Worm (Caenorhabditis elegans) whole organism, L4 larva: ENCODE measurements around the gene Y50D4C.12.

Experiments used
- D1046.2 ChIP-seq: fragments of 200-800 bp; sonication (Bioruptor generic); IDR thresholded peaks from 2 replicates; pipeline ENCODE4 v1.3.6; 2022; ENCODE audit warnings: missing genetic modification characterization, missing compliant biosample characterization
- F44E2.7 ChIP-seq: fragments of 200-800 bp; sonication (Bioruptor generic); IDR thresholded peaks from 2 replicates; pipeline ENCODE4 v2.1.2; 2022; ENCODE audit warnings: missing genetic modification characterization, missing compliant biosample characterization
- Y105C5A.15 ChIP-seq: fragments of 200-800 bp; sonication (Bioruptor generic); IDR thresholded peaks from 2 replicates; pipeline ENCODE4 v1.3.6; 2022; ENCODE audit warnings: missing genetic modification characterization, missing compliant biosample characterization
- Y48G9A.11 ChIP-seq: fragments of 200-800 bp; sonication (Bioruptor generic); IDR thresholded peaks from 2 replicates; pipeline ENCODE4 v1.3.6; 2022; ENCODE audit warnings: missing genetic modification reagents, missing genetic modification characterization, missing compliant biosample characterization
- aha-1 ChIP-seq: fragments of 150-350 bp; peaks from one replicate; lab custom pipeline; 2014; ENCODE audit warnings: missing biosample characterization, missing genetic modification characterization
- ceh-28 ChIP-seq: fragments of 150-350 bp; optimal IDR thresholded peaks from 2 replicates; lab custom pipeline; 2014; ENCODE audit warnings: missing biosample characterization, missing genetic modification reagents, missing genetic modification characterization
- ceh-44 ChIP-seq: fragments of 200-800 bp; sonication (Bioruptor generic); IDR thresholded peaks from 2 replicates; pipeline ENCODE4 v1.3.6; 2022; ENCODE audit warnings: missing genetic modification reagents, missing genetic modification characterization, missing compliant biosample characterization
- cey-2 ChIP-seq: sonication (generic microtip); optimal IDR thresholded peaks from 3 replicates; lab custom pipeline; 2017; ENCODE audit warnings: missing genetic modification characterization, mild to moderate bottlenecking, missing compliant biosample characterization, antibody characterized with exemption, borderline replicate concordance; ENCODE audit not compliant: insufficient read depth
- ctbp-1 ChIP-seq: fragments of 200-800 bp; sonication (Bioruptor generic); IDR thresholded peaks from 2 replicates; pipeline ENCODE4 v1.3.6; 2022; ENCODE audit warnings: missing genetic modification reagents, missing genetic modification characterization, missing compliant biosample characterization
- daf-16 ChIP-seq, 3 experiments: sonication (generic microtip); optimal IDR thresholded peaks; 2 replicates each; lab custom pipeline; 2016 to 2017; ENCODE audit warnings: missing genetic modification characterization in 3 of 3, missing genetic modification reagents in 3 of 3, mild to moderate bottlenecking in 2 of 3, missing compliant biosample characterization in 2 of 3, missing biosample characterization in 1 of 3, moderate library complexity in 1 of 3
- daf-19 ChIP-seq: fragments of 200-800 bp; sonication (Bioruptor generic); conservative IDR thresholded peaks from 2 replicates; pipeline ENCODE4 v1.3.6; 2022; ENCODE audit warnings: missing genetic modification characterization, missing compliant biosample characterization
- dmd-9 ChIP-seq: fragments of 200-800 bp; sonication (Bioruptor generic); IDR thresholded peaks from 2 replicates; pipeline ENCODE4 v1.3.6; 2022; ENCODE audit warnings: missing genetic modification reagents, missing genetic modification characterization, missing compliant biosample characterization
- dpl-1 ChIP-seq: fragments of 150-350 bp; optimal IDR thresholded peaks from 2 replicates; lab custom pipeline; 2014; ENCODE audit warnings: missing biosample characterization, missing genetic modification reagents, missing genetic modification characterization
- dve-1 ChIP-seq: sonication (generic microtip); optimal IDR thresholded peaks from 2 replicates; lab custom pipeline; 2017; ENCODE audit warnings: antibody characterized with exemption, mild to moderate bottlenecking, missing genetic modification characterization, missing compliant biosample characterization; ENCODE audit not compliant: insufficient read depth
- egl-43 ChIP-seq: fragments of 200-800 bp; sonication (Bioruptor generic); IDR thresholded peaks from 2 replicates; pipeline ENCODE4 v1.3.6; 2022; ENCODE audit warnings: missing genetic modification reagents, missing genetic modification characterization, missing compliant biosample characterization
- fkh-10 ChIP-seq: fragments of 150-350 bp; optimal IDR thresholded peaks from 2 replicates; lab custom pipeline; 2014; ENCODE audit warnings: missing biosample characterization, missing genetic modification reagents, missing genetic modification characterization
- lim-7 ChIP-seq: fragments of 200-800 bp; sonication (Bioruptor generic); IDR thresholded peaks from 2 replicates; pipeline ENCODE4 v1.3.6; 2022; ENCODE audit warnings: missing genetic modification characterization, missing compliant biosample characterization
- lin-39 ChIP-seq: fragments of 150-350 bp; optimal IDR thresholded peaks from 2 replicates; lab custom pipeline; 2014; ENCODE audit warnings: missing biosample characterization, missing genetic modification reagents, missing genetic modification characterization
- lsy-2 ChIP-seq, 2 experiments: fragments of 150-350 bp in 1 of 2; sonication (generic microtip) in 1 of 2; optimal IDR thresholded peaks; 2 replicates each; lab custom pipeline; 2014 to 2017; ENCODE audit warnings: missing biosample characterization in 2 of 2, missing genetic modification characterization in 2 of 2
- madf-9 ChIP-seq: fragments of 200-800 bp; sonication (Bioruptor generic); conservative IDR thresholded peaks from 2 replicates; pipeline ENCODE4 v1.3.6; 2022; ENCODE audit warnings: missing genetic modification reagents, missing genetic modification characterization, missing compliant biosample characterization
- mep-1 ChIP-seq: fragments of 150-350 bp; sonication (generic microtip); optimal IDR thresholded peaks from 3 replicates; lab custom pipeline; 2014; ENCODE audit warnings: missing biosample characterization, missing genetic modification characterization
- mes-2 ChIP-seq: sonication (generic microtip); optimal IDR thresholded peaks from 2 replicates; lab custom pipeline; 2016; ENCODE audit warnings: missing genotype, mild to moderate bottlenecking, missing genetic modification characterization, missing compliant biosample characterization; ENCODE audit not compliant: poor library complexity, severe bottlenecking
- nhr-10 ChIP-seq: fragments of 150-350 bp; optimal IDR thresholded peaks from 2 replicates; lab custom pipeline; 2014; ENCODE audit warnings: missing biosample characterization, missing genetic modification characterization
- nhr-102 ChIP-seq: sonication (generic microtip); optimal IDR thresholded peaks from 2 replicates; lab custom pipeline; 2016; ENCODE audit warnings: mild to moderate bottlenecking, missing genetic modification characterization, moderate library complexity, missing compliant biosample characterization
- nhr-28 ChIP-seq: fragments of 150-350 bp; optimal IDR thresholded peaks from 2 replicates; lab custom pipeline; 2014; ENCODE audit warnings: missing biosample characterization, missing genetic modification characterization
- nhr-42 ChIP-seq: fragments of 200-800 bp; sonication (Bioruptor generic); IDR thresholded peaks from 2 replicates; pipeline ENCODE4 v1.3.6; 2022; ENCODE audit warnings: missing genetic modification characterization, missing compliant biosample characterization
- nhr-48 ChIP-seq: sonication (generic microtip); optimal IDR thresholded peaks from 2 replicates; lab custom pipeline; 2016; ENCODE audit warnings: mild to moderate bottlenecking, missing genetic modification characterization, missing compliant biosample characterization
- nhr-6 ChIP-seq: fragments of 150-350 bp; optimal IDR thresholded peaks from 2 replicates; lab custom pipeline; 2014; ENCODE audit warnings: missing biosample characterization, missing genetic modification characterization
- nhr-76 ChIP-seq: fragments of 150-350 bp; optimal IDR thresholded peaks from 2 replicates; lab custom pipeline; 2014; ENCODE audit warnings: missing biosample characterization, missing genetic modification characterization
- nhr-77 ChIP-seq: fragments of 150-350 bp; optimal IDR thresholded peaks from 2 replicates; lab custom pipeline; 2014; ENCODE audit warnings: missing biosample characterization, missing genetic modification characterization
- set-16 ChIP-seq: fragments of 200-800 bp; sonication (Bioruptor generic); IDR thresholded peaks from 2 replicates; pipeline ENCODE4 v1.3.6; 2022; ENCODE audit warnings: missing genetic modification reagents, missing genetic modification characterization, missing compliant biosample characterization
- tra-1 ChIP-seq: fragments of 200-800 bp; sonication (Bioruptor generic); IDR thresholded peaks from 2 replicates; pipeline ENCODE4 v1.3.6; 2022; ENCODE audit warnings: missing genetic modification reagents, missing genetic modification characterization, missing compliant biosample characterization
- unc-39 ChIP-seq: sonication (generic microtip); optimal IDR thresholded peaks from 2 replicates; lab custom pipeline; 2017; ENCODE audit warnings: missing biosample characterization, missing genetic modification characterization
- unc-62 ChIP-seq, 3 experiments: fragments of 150-350 bp in 1 of 3; sonication (generic microtip); optimal IDR thresholded peaks in 2 of 3; peaks in 1 of 3; 1 replicate in 1 of 3; 2 replicates in 2 of 3; lab custom pipeline; 2014 to 2017; ENCODE audit warnings: missing biosample characterization in 3 of 3, missing genetic modification characterization in 3 of 3, missing genetic modification reagents in 3 of 3, missing genotype in 1 of 3
- vab-7 ChIP-seq: fragments of 200-800 bp; sonication (Bioruptor generic); IDR thresholded peaks from 2 replicates; pipeline ENCODE4 v1.3.6; 2022; ENCODE audit warnings: missing genetic modification reagents, missing genetic modification characterization, missing compliant biosample characterization
- zip-11 ChIP-seq: fragments of 200-800 bp; sonication (Bioruptor generic); IDR thresholded peaks from 2 replicates; pipeline ENCODE4 v1.3.6; 2022; ENCODE audit warnings: missing genetic modification characterization, missing compliant biosample characterization
- zip-2 ChIP-seq: fragments of 150-350 bp; optimal IDR thresholded peaks from 2 replicates; lab custom pipeline; 2014; ENCODE audit warnings: missing biosample characterization, missing genetic modification characterization
- ztf-11 ChIP-seq: fragments of 150-350 bp; optimal IDR thresholded peaks from 2 replicates; lab custom pipeline; 2014; ENCODE audit warnings: missing biosample characterization, missing genetic modification characterization

Gene Y50D4C.12

DNA sequence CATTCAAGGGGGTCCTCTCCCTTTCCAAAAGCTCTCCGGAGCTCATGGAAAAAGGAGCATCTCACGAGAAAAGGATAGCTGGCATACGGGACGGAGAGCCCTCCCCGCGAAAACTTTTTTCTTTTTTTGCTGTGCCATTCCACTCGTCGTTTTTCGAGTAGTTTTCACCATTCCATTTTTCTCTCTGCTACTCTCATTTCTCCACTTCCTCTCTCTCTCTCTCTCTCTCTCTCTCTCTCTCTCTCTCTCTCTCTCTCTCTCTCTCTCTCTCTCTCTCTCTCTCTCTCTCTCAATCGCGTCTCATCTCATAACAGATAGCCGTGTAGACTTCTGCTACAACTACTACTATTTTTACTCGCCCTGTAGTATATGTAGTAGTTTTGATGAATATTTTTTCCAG is 2.7 kb upstream of the Y50D4C.12 start (continued):
- TF ChIP-seq nhr-28 (tag; lab: Kevin White, UChicago) (peak; percentile 10), unc-62 (GFP tag; optimal IDR thresholded peaks at IDR 0.05 in 1 of 2; lab: Kevin White, UChicago) (peak in 1 of 2 experiments; percentile 92), unc-62 (tag; optimal IDR thresholded peaks at IDR 0.05; lab: Kevin White, UChicago) (no peak), lim-7 (no peak)

ce11 chrV:983120-983519 is 739 bp downstream of the Y50D4C.12 start:
- no peak for TF ChIP-seq nhr-102 (tag; lab: Kevin White, UChicago)
- TF ChIP-seq zip-11 (GFP tag; lab: Robert Waterston, UW) = no peak
- TF ChIP-seq lin-39 (tag; lab: Kevin White, UChicago) = no peak
- TF ChIP-seq Y105C5A.15 = no peak
- TF ChIP-seq nhr-10 (tag; lab: Kevin White, UChicago) = no peak
- no peak for TF ChIP-seq egl-43 (GFP tag; lab: Robert Waterston, UW)
- no peak for TF ChIP-seq unc-39 (tag; lab: Kevin White, UChicago)
- TF ChIP-seq daf-19 (GFP tag; lab: Robert Waterston, UW) = no peak
- TF ChIP-seq zip-2 (tag; lab: Kevin White, UChicago) = no peak
- no peak for TF ChIP-seq ctbp-1 (GFP tag; lab: Robert Waterston, UW)
- no peak for TF ChIP-seq D1046.2 (GFP tag; lab: Robert Waterston, UW)
- TF ChIP-seq vab-7 (GFP tag; lab: Robert Waterston, UW) = no peak
- no peak for TF ChIP-seq fkh-10
- TF ChIP-seq aha-1 (tag; lab: Kevin White, UChicago) = no peak

DNA sequence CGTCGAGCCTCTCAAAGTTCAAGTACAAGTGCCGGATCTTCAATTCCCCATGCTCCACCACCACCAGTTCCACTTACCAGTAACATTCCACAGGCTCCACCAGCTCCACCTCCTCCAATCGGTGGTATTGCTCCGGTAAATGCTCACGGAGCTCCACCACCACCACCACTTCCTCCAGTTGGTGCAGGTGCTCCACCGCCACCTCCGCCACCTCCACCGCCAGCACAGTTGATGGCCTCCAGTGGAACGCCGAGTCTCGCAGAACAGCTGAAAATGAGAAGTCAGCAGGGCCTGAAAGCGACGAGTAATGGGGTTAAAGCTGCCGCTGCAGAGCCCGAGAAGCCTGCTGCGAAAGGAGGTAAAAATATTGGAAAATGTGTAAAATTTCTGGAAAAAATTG is 7.9 kb downstream of the Y50D4C.12 start:
- TF ChIP-seq set-16 (peak; percentile 94), nhr-48 (no peak)

ce11 chrV:995635-996034 is 13.3 kb downstream of the Y50D4C.12 start:
- TF ChIP-seq dve-1 (no peak), ceh-28 (peak; percentile 53), aha-1 (tag; lab: Kevin White, UChicago) (peak; percentile 43), dmd-9 (GFP tag; lab: Robert Waterston, UW) (no peak)
- TF ChIP-seq, all 104 proteins: peak for 2

DNA sequence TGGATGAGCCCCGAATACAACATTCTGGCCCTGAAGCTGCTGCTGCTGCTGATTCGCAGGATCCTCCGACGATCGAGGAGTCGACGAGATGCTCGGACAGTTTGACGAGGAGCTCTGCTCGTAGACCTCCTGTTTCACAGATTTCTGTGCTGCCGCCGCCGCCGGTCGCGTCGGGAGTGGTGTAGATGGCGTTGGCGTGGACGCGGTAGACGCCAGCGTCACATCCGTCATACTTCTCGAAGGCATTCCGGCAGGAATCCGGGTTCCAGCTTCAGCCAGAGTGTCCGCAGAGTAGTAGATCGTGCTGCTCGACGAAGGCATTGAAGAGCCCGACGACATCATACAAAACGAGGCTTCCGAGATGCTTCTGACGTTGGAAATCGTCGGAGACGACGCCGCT is 18.8 kb downstream of the Y50D4C.12 start:
- peak; percentile 90 for TF ChIP-seq set-16
- no peak for TF ChIP-seq aha-1 (tag; lab: Kevin White, UChicago)
- TF ChIP-seq F44E2.7 (GFP tag; lab: Robert Waterston, UW) = 0 out of 2 replicates have a peak, but pooled peaks have one; percentile 10

DNA sequence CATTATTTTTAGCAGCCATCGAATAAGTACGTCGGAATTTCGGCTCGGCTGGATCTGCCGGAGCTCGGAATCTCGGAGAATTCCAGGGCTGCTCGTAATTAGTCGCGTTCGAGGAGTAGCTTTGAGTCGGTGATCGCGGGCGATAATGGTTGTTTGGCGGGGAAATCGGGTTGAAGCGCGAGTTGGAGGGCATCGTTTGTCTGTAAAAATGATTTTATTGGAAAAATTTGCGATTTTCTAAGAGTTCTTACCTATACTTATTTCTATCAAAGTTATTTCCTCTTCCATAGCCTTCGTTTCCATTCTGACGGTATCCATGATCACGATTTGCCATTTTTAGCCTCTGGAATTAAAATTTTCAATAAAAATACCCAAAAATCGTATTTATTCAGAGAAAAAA is 21.0 kb downstream of the Y50D4C.12 start, which contains the start of gene Y50D4C.5:
Gene Y50D4C.5 (minus strand): TSS at position 345 of the 400 bp plus-strand sequence.
- peak; percentile 21; the same call in 1 of the 2 replicates for TF ChIP-seq set-16
- no peak for TF ChIP-seq egl-43 (GFP tag; lab: Robert Waterston, UW)

DNA sequence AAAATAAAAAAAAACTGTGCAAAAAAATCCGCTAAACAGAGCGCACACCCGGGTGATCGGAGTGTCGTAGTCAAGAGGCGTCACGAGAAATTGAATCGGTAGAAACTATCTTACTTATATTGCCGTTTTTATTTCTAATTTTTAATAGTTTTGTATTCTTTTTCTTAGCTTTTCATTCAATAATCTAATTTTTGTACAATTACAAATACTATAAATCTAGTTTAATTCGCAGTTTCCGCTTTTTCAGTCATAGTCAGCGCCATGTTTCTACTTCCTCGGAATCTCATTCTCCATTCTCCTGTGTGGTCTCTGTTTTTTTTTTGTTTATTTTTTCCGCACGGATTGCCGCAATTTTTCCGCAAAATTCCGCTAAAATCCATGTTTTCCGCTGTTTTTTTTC is 21.4 kb downstream of the Y50D4C.12 start:
- TF ChIP-seq nhr-76 (tag; lab: Kevin White, UChicago) (no peak), nhr-77 (tag; lab: Kevin White, UChicago) (peak; percentile 28), nhr-102 (tag; lab: Kevin White, UChicago) (peak; percentile 20), egl-43 (GFP tag; lab: Robert Waterston, UW) (no peak), ztf-11 (no peak), mes-2 (tag; lab: Kevin White, UChicago) (peak; percentile 82), daf-19 (GFP tag; lab: Robert Waterston, UW) (no peak), set-16 (no peak), daf-16 (GFP tag; optimal IDR thresholded peaks at IDR 0.05; lab: Kevin White, UChicago) (no peak), daf-16 (tag; optimal IDR thresholded peaks at IDR 0.05; lab: Kevin White, UChicago) (peak; percentile 34), nhr-6 (tag; lab: Kevin White, UChicago) (no peak), unc-62 (GFP tag; optimal IDR thresholded peaks at IDR 0.05 in 1 of 2; lab: Kevin White, UChicago) (peak in 1 of 2 experiments; percentile 51), unc-62 (tag; optimal IDR thresholded peaks at IDR 0.05; lab: Kevin White, UChicago) (no peak), ceh-44 (GFP tag; lab: Robert Waterston, UW) (peak; percentile 93), cey-2 (tag; lab: Kevin White, UChicago) (no peak), mep-1 (peak; percentile 65), Y48G9A.11 (GFP tag; lab: Robert Waterston, UW) (peak; percentile 92), Y105C5A.15 (no peak), nhr-42 (GFP tag; lab: Robert Waterston, UW) (no peak), tra-1 (GFP tag; lab: Robert Waterston, UW) (no peak), D1046.2 (GFP tag; lab: Robert Waterston, UW) (no peak), lsy-2 (tag; optimal IDR thresholded peaks at IDR 0.05; lab: Kevin White, UChicago) (peak in 1 of 2 experiments; percentile 71), dpl-1 (peak; percentile 43), madf-9 (GFP tag; lab: Robert Waterston, UW) (0 out of 2 replicates have a peak, but pooled peaks have one; percentile 33), unc-39 (tag; lab: Kevin White, UChicago) (no peak)
